Worm (Caenorhabditis elegans) whole organism, late embryonic: Measurements from ENCODE around the gene tag-297.

Source experiments
- ama-1 ChIP-seq: fragments of 150-350 bp; optimal IDR thresholded peaks from 2 replicates; lab custom pipeline; 2014
- fkh-10 ChIP-seq: fragments of 150-350 bp; optimal IDR thresholded peaks from 2 replicates; lab custom pipeline; 2014; ENCODE audit warnings: missing biosample characterization, missing genetic modification reagents, missing genetic modification characterization
- pha-4 ChIP-seq: fragments of 150-350 bp; optimal IDR thresholded peaks from 2 replicates; lab custom pipeline; 2018; ENCODE audit warnings: missing biosample characterization, missing genetic modification reagents, missing genetic modification characterization

ce11 chrII:14632823-14633222 is 5.4 kb downstream of the tag-297 start, which contains the start of gene C38C6.3:
- no peak for TF ChIP-seq ama-1
- no peak for TF ChIP-seq fkh-10 (GFP tag; lab: Kevin White, UChicago)
- no peak for TF ChIP-seq pha-4 (tag; lab: Kevin White, UChicago)
